Fruit fly (Drosophila melanogaster) whole organism, embryonic: ENCODE results near the gene Ntf-2.

ENCODE experiments used
- CG12299 ChIP-seq: fragments of 200-800 bp; sonication (Bioruptor generic); optimal IDR thresholded peaks from 2 replicates; lab custom pipeline; 2018; ENCODE audit warnings: missing biosample characterization, mild to moderate bottlenecking, missing genetic modification characterization
- CG12769 ChIP-seq: fragments of 200-800 bp; sonication (Bioruptor generic); optimal IDR thresholded peaks from 2 replicates; lab custom pipeline; 2019; ENCODE audit warnings: missing biosample characterization, mild to moderate bottlenecking, missing genetic modification characterization, moderate library complexity
- CG8359 ChIP-seq: fragments of 200-800 bp; sonication (Bioruptor generic); optimal IDR thresholded peaks from 2 replicates; lab custom pipeline; 2017; ENCODE audit warnings: missing biosample characterization, mild to moderate bottlenecking, missing genetic modification characterization, borderline replicate concordance
- Spps ChIP-seq: fragments of 200-800 bp; sonication (Bioruptor generic); optimal IDR thresholded peaks from 2 replicates; lab custom pipeline; 2018; ENCODE audit warnings: missing biosample characterization, mild to moderate bottlenecking, missing genetic modification characterization

dm6 chrX:21054963-21055480 lies 19.8 kb downstream of the Ntf-2 start:
- TF ChIP-seq CG12299 (tag; lab: Kevin White, UChicago) (no peak), CG8359 (GFP tag; lab: Kevin White, UChicago) (no peak), Spps (tag; lab: Kevin White, UChicago) (no peak), CG12769 (tag; lab: Kevin White, UChicago) (no peak)
